Fruit fly (Drosophila melanogaster) whole organism, embryonic: Measurements from ENCODE around the gene Ids.

Source experiments
- Atf-2 ChIP-seq: fragments of 200-800 bp; sonication (Bioruptor generic); optimal IDR thresholded peaks from 2 replicates; lab custom pipeline; 2016; ENCODE audit warnings: missing biosample characterization, missing genetic modification characterization
- Atf3 ChIP-seq: fragments of 200-800 bp; sonication (Bioruptor generic); optimal IDR thresholded peaks from 3 replicates; lab custom pipeline; 2016; ENCODE audit warnings: missing biosample characterization, missing genetic modification characterization
- C15 ChIP-seq: fragments of 200-800 bp; sonication (Bioruptor generic); IDR thresholded peaks from 3 replicates; pipeline ENCODE4 v1.3.6; 2022; ENCODE audit warnings: missing biosample characterization, missing genetic modification characterization
- CG10321 ChIP-seq: fragments of 200-800 bp; sonication (Bioruptor generic); IDR thresholded peaks from 2 replicates; pipeline ENCODE4 v1.3.6; 2022; ENCODE audit warnings: missing biosample characterization, missing genetic modification characterization
- CG10979 ChIP-seq: fragments of 200-800 bp; sonication (Bioruptor generic); optimal IDR thresholded peaks from 2 replicates; lab custom pipeline; 2018; ENCODE audit warnings: missing biosample characterization, mild to moderate bottlenecking, missing genetic modification characterization, moderate library complexity
- CG12744 ChIP-seq: fragments of 200-800 bp; sonication (Bioruptor generic); optimal IDR thresholded peaks from 2 replicates; lab custom pipeline; 2016; ENCODE audit warnings: missing biosample characterization, missing genetic modification characterization
- CG14441 ChIP-seq: fragments of 200-800 bp; sonication (Bioruptor generic); IDR thresholded peaks from 2 replicates; pipeline ENCODE4 v1.3.6; 2022; ENCODE audit warnings: missing biosample characterization, missing genetic modification characterization
- CG1529 ChIP-seq: fragments of 200-800 bp; sonication (Bioruptor generic); optimal IDR thresholded peaks from 3 replicates; lab custom pipeline; 2018; ENCODE audit warnings: missing biosample characterization, missing genetic modification characterization
- CG17829 ChIP-seq: fragments of 200-800 bp; optimal IDR thresholded peaks from 2 replicates; lab custom pipeline; 2019; ENCODE audit warnings: missing biosample characterization, mild to moderate bottlenecking, missing genetic modification characterization, moderate library complexity
- CG18262 ChIP-seq: fragments of 200-800 bp; optimal IDR thresholded peaks from 3 replicates; lab custom pipeline; 2019; ENCODE audit warnings: missing biosample characterization, mild to moderate bottlenecking, missing genetic modification characterization, moderate library complexity
- CG2202 ChIP-seq: fragments of 200-800 bp; sonication (Bioruptor generic); optimal IDR thresholded peaks from 2 replicates; lab custom pipeline; 2018; ENCODE audit warnings: missing biosample characterization, mild to moderate bottlenecking, missing genetic modification characterization
- CG2889 ChIP-seq: fragments of 200-800 bp; sonication (Bioruptor generic); IDR thresholded peaks from 3 replicates; pipeline ENCODE4 v1.3.6; 2022; ENCODE audit warnings: missing biosample characterization, missing genetic modification characterization
- CG32767 ChIP-seq: fragments of 200-800 bp; sonication (Bioruptor generic); IDR thresholded peaks from 2 replicates; pipeline ENCODE4 v1.3.6; 2022; ENCODE audit warnings: missing biosample characterization, missing genetic modification characterization
- CG33213 ChIP-seq: fragments of 200-800 bp; sonication (Bioruptor generic); optimal IDR thresholded peaks from 3 replicates; lab custom pipeline; 2016; ENCODE audit warnings: missing biosample characterization, missing genetic modification characterization
- CG34224 ChIP-seq: fragments of 200-800 bp; sonication (Bioruptor generic); IDR thresholded peaks from 3 replicates; pipeline ENCODE4 v1.3.6; 2022; ENCODE audit warnings: missing biosample characterization, missing genetic modification characterization; ENCODE audit not compliant: partially characterized antibody
- CG3726 ChIP-seq: fragments of 200-800 bp; sonication (Bioruptor generic); IDR thresholded peaks from 3 replicates; pipeline ENCODE4, ENCODE4 v1.3.6; 2022; ENCODE audit warnings: missing biosample characterization, missing genetic modification characterization
- CG3838 ChIP-seq: fragments of 200-800 bp; sonication (Bioruptor generic); optimal IDR thresholded peaks from 3 replicates; lab custom pipeline; 2016; ENCODE audit warnings: missing biosample characterization, missing genetic modification characterization
- CG4404 ChIP-seq: fragments of 200-800 bp; sonication (Bioruptor generic); IDR thresholded peaks from 2 replicates; pipeline ENCODE4 v1.3.6; 2022; ENCODE audit warnings: missing biosample characterization, missing genetic modification characterization
- CG4820 ChIP-seq: fragments of 200-800 bp; sonication (Bioruptor generic); optimal IDR thresholded peaks from 3 replicates; lab custom pipeline; 2016; ENCODE audit warnings: missing biosample characterization, missing genetic modification characterization
- CG6254 ChIP-seq: fragments of 200-800 bp; sonication (Bioruptor generic); optimal IDR thresholded peaks from 3 replicates; lab custom pipeline; 2017; ENCODE audit warnings: mild to moderate bottlenecking, missing biosample characterization, missing genetic modification reagents, missing genetic modification characterization
- CG6683 ChIP-seq: fragments of 200-800 bp; sonication (Bioruptor generic); optimal IDR thresholded peaks from 2 replicates; lab custom pipeline; 2017; ENCODE audit warnings: missing biosample characterization, mild to moderate bottlenecking, missing genetic modification characterization, missing genetic modification reagents
- CG6854 ChIP-seq: fragments of 200-800 bp; sonication (Bioruptor generic); optimal IDR thresholded peaks from 3 replicates; lab custom pipeline; 2017; ENCODE audit warnings: missing biosample characterization, mild to moderate bottlenecking, missing genetic modification characterization
- CG7928 ChIP-seq: fragments of 200-800 bp; sonication (Bioruptor generic); optimal IDR thresholded peaks from 2 replicates; lab custom pipeline; 2017; ENCODE audit warnings: missing biosample characterization, mild to moderate bottlenecking, missing genetic modification characterization
- CG8765 ChIP-seq: fragments of 200-800 bp; sonication (Bioruptor generic); IDR thresholded peaks from 2 replicates; pipeline ENCODE4 v1.3.6; 2022; ENCODE audit warnings: missing biosample characterization, missing genetic modification characterization
- CG9797 ChIP-seq: fragments of 200-800 bp; sonication (Bioruptor generic); optimal IDR thresholded peaks from 3 replicates; lab custom pipeline; 2018; ENCODE audit warnings: missing biosample characterization, mild to moderate bottlenecking, missing genetic modification characterization
- CG9817 ChIP-seq: fragments of 200-800 bp; sonication (Bioruptor generic); optimal IDR thresholded peaks from 2 replicates; lab custom pipeline; 2018; ENCODE audit warnings: missing biosample characterization, mild to moderate bottlenecking, missing genetic modification characterization, moderate library complexity
- CHES-1-like ChIP-seq: fragments of 200-800 bp; sonication (Bioruptor generic); optimal IDR thresholded peaks from 2 replicates; lab custom pipeline; 2016; ENCODE audit warnings: missing biosample characterization, missing genetic modification characterization
- GATAe ChIP-seq: fragments of 200-800 bp; sonication (Bioruptor generic); conservative IDR thresholded peaks from 2 replicates; pipeline ENCODE4 v1.3.6; 2022; ENCODE audit warnings: missing biosample characterization, missing genetic modification characterization
- NK7.1 ChIP-seq: fragments of 200-800 bp; sonication (Bioruptor generic); optimal IDR thresholded peaks from 3 replicates; lab custom pipeline; 2016; ENCODE audit warnings: missing biosample characterization, missing genetic modification characterization
- Nf-YC ChIP-seq: fragments of 200-800 bp; optimal IDR thresholded peaks from 3 replicates; lab custom pipeline; 2019; ENCODE audit warnings: missing biosample characterization, mild to moderate bottlenecking, missing genetic modification characterization, moderate library complexity
- Oli ChIP-seq: fragments of 200-800 bp; sonication (Bioruptor generic); optimal IDR thresholded peaks from 2 replicates; lab custom pipeline; 2018; ENCODE audit warnings: missing biosample characterization, mild to moderate bottlenecking, missing genetic modification characterization, moderate library complexity
- TFAM ChIP-seq: fragments of 200-800 bp; sonication (Bioruptor generic); optimal IDR thresholded peaks from 2 replicates; lab custom pipeline; 2017; ENCODE audit warnings: missing biosample characterization, missing genetic modification characterization, inconsistent platforms
- Taf1 ChIP-seq: fragments of 200-800 bp; sonication (Bioruptor generic); IDR thresholded peaks from 2 replicates; pipeline ENCODE4 v1.3.6; 2022; ENCODE audit warnings: missing biosample characterization, missing genetic modification characterization
- ase ChIP-seq: fragments of 200-800 bp; sonication (Bioruptor generic); IDR thresholded peaks from 3 replicates; pipeline ENCODE4 v1.3.6; 2022; ENCODE audit warnings: missing biosample characterization, missing genetic modification characterization
- az2 ChIP-seq: fragments of 200-800 bp; sonication (Bioruptor generic); optimal IDR thresholded peaks from 3 replicates; lab custom pipeline; 2016; ENCODE audit warnings: missing biosample characterization, missing genetic modification characterization
- corto ChIP-seq: fragments of 200-800 bp; sonication (Bioruptor generic); optimal IDR thresholded peaks from 2 replicates; lab custom pipeline; 2016; ENCODE audit warnings: missing biosample characterization, mild to moderate bottlenecking, missing genetic modification characterization, moderate library complexity
- crc ChIP-seq: fragments of 200-800 bp; sonication (Bioruptor generic); optimal IDR thresholded peaks from 2 replicates; lab custom pipeline; 2016; ENCODE audit warnings: missing biosample characterization, missing genetic modification characterization
- fd96Cb ChIP-seq: fragments of 200-800 bp; sonication (Bioruptor generic); optimal IDR thresholded peaks from 2 replicates; lab custom pipeline; 2018; ENCODE audit warnings: missing biosample characterization, mild to moderate bottlenecking, missing genetic modification characterization, moderate library complexity
- fu2 ChIP-seq: fragments of 200-800 bp; sonication (Bioruptor generic); optimal IDR thresholded peaks from 2 replicates; lab custom pipeline; 2016; ENCODE audit warnings: missing biosample characterization, missing genetic modification characterization
- gce ChIP-seq: fragments of 200-800 bp; sonication (Bioruptor generic); IDR thresholded peaks from 3 replicates; pipeline ENCODE4 v1.3.6; 2022; ENCODE audit warnings: missing biosample characterization, missing genetic modification characterization
- grn ChIP-seq: fragments of 200-800 bp; sonication (Bioruptor generic); optimal IDR thresholded peaks from 3 replicates; lab custom pipeline; 2017; ENCODE audit warnings: missing biosample characterization, missing genetic modification characterization
- lilli ChIP-seq: fragments of 200-800 bp; sonication (Bioruptor generic); optimal IDR thresholded peaks from 3 replicates; lab custom pipeline; 2016; ENCODE audit warnings: missing biosample characterization, missing genetic modification characterization
- maf-S ChIP-seq: fragments of 200-800 bp; sonication (Bioruptor generic); optimal IDR thresholded peaks from 2 replicates; lab custom pipeline; 2016; ENCODE audit warnings: missing biosample characterization, missing genetic modification characterization
- mam ChIP-seq: fragments of 200-800 bp; sonication (Bioruptor generic); optimal IDR thresholded peaks from 3 replicates; lab custom pipeline; 2016; ENCODE audit warnings: missing biosample characterization, missing genetic modification characterization
- nerfin-1 ChIP-seq: fragments of 200-800 bp; sonication (Bioruptor generic); optimal IDR thresholded peaks from 3 replicates; lab custom pipeline; 2019; ENCODE audit warnings: missing biosample characterization, mild to moderate bottlenecking, missing genetic modification characterization, moderate library complexity
- pfk ChIP-seq: fragments of 200-800 bp; sonication (Bioruptor generic); optimal IDR thresholded peaks from 2 replicates; lab custom pipeline; 2018; ENCODE audit warnings: missing biosample characterization, mild to moderate bottlenecking, missing genetic modification characterization, moderate library complexity
- shn ChIP-seq: fragments of 200-800 bp; sonication (Bioruptor generic); optimal IDR thresholded peaks from 3 replicates; lab custom pipeline; 2016; ENCODE audit warnings: missing biosample characterization, missing genetic modification characterization
- slou ChIP-seq: fragments of 200-800 bp; sonication (Bioruptor generic); optimal IDR thresholded peaks from 3 replicates; lab custom pipeline; 2016; ENCODE audit warnings: missing biosample characterization, missing genetic modification characterization
- ttk ChIP-seq: fragments of 200-800 bp; sonication (Bioruptor generic); IDR thresholded peaks from 2 replicates; pipeline ENCODE4 v2.1.2; 2022; ENCODE audit warnings: missing biosample characterization, missing genetic modification characterization
- vvl ChIP-seq: fragments of 200-800 bp; sonication (Bioruptor generic); IDR thresholded peaks from 2 replicates; pipeline ENCODE4 v1.3.6; 2022; ENCODE audit warnings: missing biosample characterization, missing genetic modification characterization

The Ids gene

DNA sequence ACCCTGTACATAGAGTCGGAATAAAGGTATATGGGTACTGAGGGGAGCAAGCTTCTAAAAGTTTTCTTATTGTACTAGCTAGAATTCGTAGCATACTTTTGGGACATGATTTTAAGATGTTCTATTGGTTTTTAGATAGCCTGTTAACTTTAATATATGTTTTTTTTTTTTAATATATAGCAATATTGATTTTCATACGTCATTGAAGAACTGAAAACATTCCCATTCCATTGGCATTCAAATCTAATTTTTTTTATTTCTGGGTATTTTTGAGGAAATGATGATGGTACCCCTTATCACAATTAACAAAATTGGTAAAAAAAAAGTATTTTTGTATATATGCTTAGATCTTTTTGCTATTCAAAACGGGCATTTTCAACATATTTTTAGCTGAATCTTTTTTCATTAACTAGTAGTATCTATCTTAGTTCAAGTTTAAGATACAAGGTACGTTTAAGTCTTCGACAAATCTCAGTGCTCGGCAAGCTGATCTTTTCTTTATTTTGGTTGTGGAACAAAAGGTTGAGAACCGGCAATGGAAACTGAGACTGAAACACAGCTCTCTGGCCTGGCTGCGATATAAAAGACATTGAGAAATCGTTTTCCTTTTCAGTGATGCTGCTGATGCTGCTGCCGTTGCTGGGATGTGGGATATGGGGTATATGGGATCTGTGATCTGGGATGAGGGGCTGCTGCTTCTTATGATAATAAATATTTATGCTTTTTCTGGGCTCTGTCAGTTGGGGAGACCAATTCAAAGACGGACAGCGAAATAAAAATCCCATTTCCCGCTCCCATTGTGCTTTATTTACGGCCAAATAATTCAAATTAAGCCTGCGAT, 6.7 kb downstream of the Ids start (continued):
- TF ChIP-seq CG9817 (tag; lab: Kevin White, UChicago), result no peak
- no peak for TF ChIP-seq CG4404 (GFP tag; lab: Robert Waterston, UW)
- no peak for TF ChIP-seq mam (GFP tag; lab: Kevin White, UChicago)
- no peak for TF ChIP-seq CG3838
- TF ChIP-seq CG2889 (GFP tag; lab: Robert Waterston, UW), result no peak
- TF ChIP-seq C15 (GFP tag; lab: Robert Waterston, UW), result no peak
- TF ChIP-seq corto (GFP tag; lab: Kevin White, UChicago), result no peak
- TF ChIP-seq GATAe, result no peak
- TF ChIP-seq CG4820 (GFP tag; lab: Kevin White, UChicago), result peak; percentile 42
- TF ChIP-seq CG6683 (GFP tag; lab: Kevin White, UChicago), result no peak
- TF ChIP-seq CG3726 (GFP tag; lab: Robert Waterston, UW), result no peak
- no peak for TF ChIP-seq Atf3 (GFP tag; lab: Kevin White, UChicago)
- TF ChIP-seq CG7928, result no peak
- no peak for TF ChIP-seq gce (GFP tag; lab: Robert Waterston, UW)
- TF ChIP-seq CG17829 (tag; lab: Kevin White, UChicago), result peak; percentile 21
- no peak for TF ChIP-seq TFAM (GFP tag; lab: Kevin White, UChicago)
- peak; percentile 6 for TF ChIP-seq CG6254 (GFP tag; lab: Kevin White, UChicago)
- TF ChIP-seq Nf-YC, result no peak
- no peak for TF ChIP-seq CG14441 (GFP tag; lab: Robert Waterston, UW)
- peak; percentile 58; the same call in 1 of the 2 replicates for TF ChIP-seq vvl (GFP tag; lab: Robert Waterston, UW)
- no peak for TF ChIP-seq CG2202
- TF ChIP-seq CG1529 (GFP tag; lab: Kevin White, UChicago), result peak; percentile 29
- no peak for TF ChIP-seq maf-S (GFP tag; lab: Kevin White, UChicago)
- TF ChIP-seq CG8765 (GFP tag; lab: Robert Waterston, UW), result no peak; the same call in 1 of the 2 replicates
- peak; percentile 66 for TF ChIP-seq Oli (tag; lab: Kevin White, UChicago)
- peak; percentile 66 for TF ChIP-seq CG10979 (tag; lab: Kevin White, UChicago)
- TF ChIP-seq az2, result peak; percentile 48
- 0 out of 2 replicates have a peak, but pooled peaks have one; percentile 22 for TF ChIP-seq CG32767 (GFP tag; lab: Robert Waterston, UW)
- no peak for TF ChIP-seq CG10321
- TF ChIP-seq CG34224 (GFP tag; lab: Robert Waterston, UW), result no peak
- 0 out of 2 replicates have a peak, but pooled peaks have one; percentile 28 for TF ChIP-seq ttk (GFP tag; lab: Robert Waterston, UW)
- no peak for TF ChIP-seq NK7.1
- no peak for TF ChIP-seq crc
- TF ChIP-seq CG18262 (tag; lab: Kevin White, UChicago), result peak; percentile 82
- TF ChIP-seq slou, result no peak
- TF ChIP-seq Atf-2 (GFP tag; lab: Kevin White, UChicago), result no peak
- TF ChIP-seq Taf1 (GFP tag; lab: Robert Waterston, UW), result no peak
- no peak for TF ChIP-seq pfk (GFP tag; lab: Kevin White, UChicago)
- peak; percentile 58 for TF ChIP-seq fd96Cb (tag; lab: Kevin White, UChicago)
- TF ChIP-seq CG9797 (GFP tag; lab: Kevin White, UChicago), result no peak
- no peak for TF ChIP-seq CHES-1-like
- TF ChIP-seq lilli, result peak; percentile 39
- TF ChIP-seq grn (GFP tag; lab: Kevin White, UChicago), result no peak
- TF ChIP-seq nerfin-1 (tag; lab: Kevin White, UChicago), result no peak
- TF ChIP-seq shn, result no peak
- TF ChIP-seq CG12744 (GFP tag; lab: Kevin White, UChicago), result no peak
- TF ChIP-seq CG6854, result no peak
- TF ChIP-seq fu2, result no peak
- no peak for TF ChIP-seq ase (GFP tag; lab: Robert Waterston, UW)
- no peak for TF ChIP-seq CG33213 (GFP tag; lab: Kevin White, UChicago)
